Fruit fly (Drosophila melanogaster): Measurements from ENCODE around the gene CG42571.

- TF ChIP-seq bab1 (GFP tag; optimal IDR thresholded peaks at IDR 0.05) (no peak), cnc (optimal IDR thresholded peaks at IDR 0.05) (no peak), cic (GFP tag; optimal IDR thresholded peaks at IDR 0.05) (no peak)
Observed at dm6 chr3L:15679420-15679819, 36.8 kb upstream of the CG42571 start, which contains the start of gene CG7304.
